Worm (Caenorhabditis elegans) whole organism, L1 larva: ENCODE measurements around the gene C38H2.2.

Experiments used
- aha-1 ChIP-seq: fragments of 150-350 bp; optimal IDR thresholded peaks from 2 replicates; lab custom pipeline; 2014; ENCODE audit warnings: missing biosample characterization, missing genetic modification characterization
- fos-1 ChIP-seq: fragments of 150-350 bp; optimal IDR thresholded peaks from 2 replicates; lab custom pipeline; 2014; ENCODE audit warnings: missing biosample characterization, missing genetic modification characterization
- lin-15B ChIP-seq: fragments of 150-350 bp; sonication (generic microtip); optimal IDR thresholded peaks from 3 replicates; lab custom pipeline; 2014; ENCODE audit warnings: missing biosample characterization, missing genetic modification characterization
- lin-39 ChIP-seq: fragments of 150-350 bp; optimal IDR thresholded peaks from 2 replicates; lab custom pipeline; 2014; ENCODE audit warnings: missing biosample characterization, missing genetic modification reagents, missing genetic modification characterization
- lsy-2 ChIP-seq, 2 experiments: fragments of 150-350 bp; optimal IDR thresholded peaks; 2 replicates each; lab custom pipeline; 2014; ENCODE audit warnings: missing biosample characterization in 2 of 2, missing genetic modification characterization in 2 of 2
- nhr-237 ChIP-seq: fragments of 150-350 bp; optimal IDR thresholded peaks from 2 replicates; lab custom pipeline; 2014; ENCODE audit warnings: missing biosample characterization, missing genetic modification characterization
- tbx-2 ChIP-seq: sonication (generic microtip); optimal IDR thresholded peaks from 2 replicates; lab custom pipeline; 2016; ENCODE audit warnings: missing genetic modification characterization, missing compliant biosample characterization
- unc-130 ChIP-seq: fragments of 150-350 bp; optimal IDR thresholded peaks from 2 replicates; lab custom pipeline; 2017; ENCODE audit warnings: missing biosample characterization, missing genetic modification characterization, inconsistent platforms
- zag-1 ChIP-seq: fragments of 150-350 bp; optimal IDR thresholded peaks from 2 replicates; lab custom pipeline; 2014; ENCODE audit warnings: missing biosample characterization, missing genetic modification characterization

DNA sequence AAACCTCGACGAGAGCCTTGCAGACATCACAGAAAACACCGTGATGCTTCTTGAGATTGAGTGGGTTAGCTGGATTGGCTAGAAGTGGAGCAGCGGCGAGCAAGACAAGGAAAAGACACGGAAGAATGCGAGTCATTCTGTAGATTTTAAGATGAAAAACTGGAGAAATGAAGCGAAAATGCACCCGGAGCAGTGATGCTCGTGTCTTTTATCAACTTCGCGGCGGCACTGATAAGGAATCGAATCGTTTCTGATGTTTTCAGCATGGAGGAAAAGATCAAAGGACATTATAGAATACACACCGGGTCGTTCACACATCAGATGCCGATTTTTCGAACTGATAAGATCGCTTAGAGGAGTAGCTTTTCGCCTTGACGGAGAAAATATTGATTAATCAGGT is 26.2 kb upstream of the C38H2.2 start, which contains the start of gene spp-1:
- TF ChIP-seq nhr-237 (tag; lab: Kevin White, UChicago), result no peak
- TF ChIP-seq zag-1, result no peak
- TF ChIP-seq tbx-2 (tag; lab: Kevin White, UChicago), result no peak
- TF ChIP-seq lin-15B (tag; lab: Kevin White, UChicago), result no peak
- peak in 1 of 2 experiments; percentile 3 for TF ChIP-seq lsy-2 (tag; optimal IDR thresholded peaks at IDR 0.05; lab: Kevin White, UChicago)
- no peak for TF ChIP-seq fos-1
- no peak for TF ChIP-seq lin-39
- TF ChIP-seq aha-1, result no peak
- no peak for TF ChIP-seq unc-130 (tag; lab: Kevin White, UChicago)
